Fruit fly (Drosophila melanogaster) whole organism, prepupa: ENCODE data around the gene CG8117.

Source experiments
- Blimp-1 ChIP-seq: fragments of 200-800 bp; sonication (Bioruptor generic); optimal IDR thresholded peaks from 3 replicates; lab custom pipeline; 2017; ENCODE audit warnings: missing biosample characterization, missing genetic modification characterization, mild to moderate bottlenecking, moderate library complexity, missing genetic modification reagents
- CG10669 ChIP-seq: fragments of 200-800 bp; sonication (Bioruptor generic); optimal IDR thresholded peaks from 3 replicates; lab custom pipeline; 2018; ENCODE audit warnings: missing biosample characterization, mild to moderate bottlenecking, missing genetic modification characterization, moderate library complexity
- CG11762 ChIP-seq: fragments of 200-800 bp; sonication (Bioruptor generic); optimal IDR thresholded peaks from 3 replicates; lab custom pipeline; 2016; ENCODE audit warnings: missing biosample characterization, missing genetic modification characterization; ENCODE audit not compliant: insufficient read depth
- CG6792 ChIP-seq: fragments of 200-800 bp; sonication (Bioruptor generic); optimal IDR thresholded peaks from 3 replicates; lab custom pipeline; 2016; ENCODE audit warnings: missing biosample characterization, missing genetic modification characterization
- CG8319 ChIP-seq: fragments of 200-800 bp; sonication (Bioruptor generic); optimal IDR thresholded peaks from 3 replicates; lab custom pipeline; 2016; ENCODE audit warnings: missing biosample characterization, missing genetic modification characterization
- Eip78C ChIP-seq: fragments of 200-800 bp; sonication (Bioruptor generic); peaks from one replicate; lab custom pipeline; 2016; ENCODE audit warnings: missing biosample characterization, missing genetic modification characterization
- esn ChIP-seq: fragments of 200-800 bp; sonication (Bioruptor generic); optimal IDR thresholded peaks from 2 replicates; lab custom pipeline; 2016; ENCODE audit warnings: missing biosample characterization, mild to moderate bottlenecking, missing genetic modification characterization, moderate library complexity

- no peak for TF ChIP-seq CG8319 (GFP tag; lab: Kevin White, UChicago)
- TF ChIP-seq esn (GFP tag; lab: Kevin White, UChicago), result no peak
- TF ChIP-seq CG10669, result no peak
- no peak for TF ChIP-seq Blimp-1 (GFP tag; lab: Kevin White, UChicago)
- no peak for TF ChIP-seq CG11762
- TF ChIP-seq CG6792 (GFP tag; lab: Kevin White, UChicago), result no peak
- TF ChIP-seq Eip78C (GFP tag; lab: Kevin White, UChicago), result no peak
These were observed 40.4 kb downstream of the CG8117 start for dm6 chrX:15684419-15684818.
